Worm (Caenorhabditis elegans): ENCODE measurements around the gene aat-7.
A peak's percentile ranks its signal among the peaks of the same experiment; 100 is the strongest.

Gene aat-7

DNA sequence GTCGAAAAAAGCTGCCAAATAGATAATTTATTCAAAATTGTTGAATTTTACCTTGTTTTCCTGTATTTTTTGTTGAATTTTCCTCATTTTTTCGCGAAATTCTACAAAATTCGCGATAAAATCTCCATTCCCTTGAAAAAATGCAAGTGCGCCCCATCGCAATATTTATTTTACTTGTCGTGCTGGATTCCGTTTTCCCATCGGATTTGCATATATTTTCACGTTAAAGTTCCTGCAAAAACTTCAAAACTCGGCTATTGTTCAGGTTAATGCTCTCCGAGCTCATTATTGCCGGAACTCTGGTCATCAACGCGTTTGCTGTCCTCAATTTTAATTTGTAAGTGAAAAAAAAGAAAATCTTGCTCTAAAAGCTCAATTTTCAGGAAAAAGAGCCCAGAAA lies 16.4 kb downstream of the aat-7 start, which contains the start of the genes Y51H7C.41 and cogc-4:
Y51H7C.41 (plus strand) TSS at position 266 of the 400 bp plus-strand sequence.
cogc-4 (plus strand) TSS at position 386 of the 400 bp plus-strand sequence.
- TF ChIP-seq nhr-85 (tag) (no peak), unc-130 (tag; optimal IDR thresholded peaks at IDR 0.05) (no peak), efl-1 (optimal IDR thresholded peaks at IDR 0.05) (no peak), efl-1 (GFP tag; optimal IDR thresholded peaks at IDR 0.05 in 1 of 2) (peak in 1 of 2 experiments; percentile 90), dpl-1 (GFP tag; optimal IDR thresholded peaks at IDR 0.05) (peak in 1 of 3 experiments; percentile 19)

DNA sequence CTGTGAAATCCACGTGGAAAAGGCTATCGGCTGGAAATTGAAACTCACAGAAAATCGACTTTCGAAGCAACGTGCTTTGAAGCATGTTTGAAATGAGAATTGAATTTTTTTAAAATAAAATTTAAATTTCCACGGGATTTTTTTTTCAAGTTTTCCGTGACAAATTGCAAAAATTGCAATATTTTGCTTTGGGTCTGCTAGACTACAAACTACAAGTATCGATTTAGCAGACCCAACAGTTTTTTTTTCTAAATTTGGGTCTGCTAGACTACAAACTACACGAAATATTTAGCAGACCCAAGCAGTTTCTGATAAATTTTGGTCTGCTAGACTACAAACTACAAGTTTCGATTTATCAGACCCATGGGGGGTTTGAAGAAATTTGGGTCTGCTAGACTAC lies 24.7 kb downstream of the aat-7 start, which contains the start of gene Y51H7C.9:
Y51H7C.9 (minus strand) TSS at position 101 of the 400 bp plus-strand sequence.
- no peak for TF ChIP-seq ceh-63 (GFP tag; optimal IDR thresholded peaks at IDR 0.05)
- no peak for TF ChIP-seq ama-1 (optimal IDR thresholded peaks at IDR 0.05)
- TF ChIP-seq ces-1 (GFP tag; optimal IDR thresholded peaks at IDR 0.05), result no peak
- TF ChIP-seq jun-1 (tag; optimal IDR thresholded peaks at IDR 0.05), result no peak
- no peak for TF ChIP-seq F16B12.6 (tag; optimal IDR thresholded peaks at IDR 0.05)
- no peak for TF ChIP-seq nhr-84 (tag; optimal IDR thresholded peaks at IDR 0.05)
- TF ChIP-seq alr-1 (tag; optimal IDR thresholded peaks at IDR 0.05; ENCODE audit: borderline replicate concordance), result no peak
- no peak for TF ChIP-seq tlp-1 (tag; optimal IDR thresholded peaks at IDR 0.05)
- no peak for TF ChIP-seq sptf-1 (tag; optimal IDR thresholded peaks at IDR 0.05)
- TF ChIP-seq mdl-1 (tag; optimal IDR thresholded peaks at IDR 0.05), result no peak
- TF ChIP-seq snu-23 (GFP tag; optimal IDR thresholded peaks at IDR 0.05), result no peak
- no peak for TF ChIP-seq swsn-7 (tag; optimal IDR thresholded peaks at IDR 0.05)
- no peak for TF ChIP-seq nhr-12 (tag; optimal IDR thresholded peaks at IDR 0.05)
- no peak for TF ChIP-seq lin-13 (GFP tag; optimal IDR thresholded peaks at IDR 0.05)

DNA sequence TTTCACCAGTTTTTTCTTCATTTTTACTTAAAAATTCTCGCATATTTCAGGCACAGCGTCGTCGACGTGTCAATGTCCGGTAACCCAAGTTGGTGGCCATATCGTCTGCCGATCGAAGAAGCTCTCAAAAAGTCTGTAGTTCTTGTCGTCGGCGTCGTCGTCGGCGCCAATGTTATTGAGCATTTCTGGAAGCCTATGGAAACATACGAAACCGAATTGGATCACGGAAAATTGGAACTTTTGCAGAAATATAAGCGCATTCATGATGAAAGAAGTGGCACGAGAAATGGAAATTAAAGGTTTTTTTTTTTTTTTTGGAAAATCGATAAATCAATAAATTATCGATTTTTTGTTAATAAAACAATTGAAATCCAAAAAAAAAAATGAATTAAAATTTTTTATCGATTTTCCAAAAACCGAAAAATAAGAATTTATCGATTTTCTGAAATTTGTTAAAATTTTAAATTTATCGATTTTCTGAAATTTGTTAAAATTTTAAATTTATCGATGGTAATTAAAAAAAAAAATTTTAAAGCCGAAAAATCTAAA lies 25.8 kb downstream of the aat-7 start, which contains the start of gene alkb-1:
alkb-1 (plus strand) TSS at position 51 of the 549 bp plus-strand sequence.
- TF ChIP-seq lir-3 (tag; optimal IDR thresholded peaks at IDR 0.05; ENCODE audit: poor library complexity), result no peak
- no peak for TF ChIP-seq dpl-1 (GFP tag; optimal IDR thresholded peaks at IDR 0.05)
- no peak for TF ChIP-seq fkh-4 (tag; optimal IDR thresholded peaks at IDR 0.05; ENCODE audit: borderline replicate concordance)
- TF ChIP-seq nhr-90 (tag; optimal IDR thresholded peaks at IDR 0.05; ENCODE audit: poor library complexity), result no peak
- no peak for TF ChIP-seq grh-1 (GFP tag; IDR thresholded peaks at IDR 0.05)
- no peak for TF ChIP-seq ceh-90 (tag; optimal IDR thresholded peaks at IDR 0.05)

DNA sequence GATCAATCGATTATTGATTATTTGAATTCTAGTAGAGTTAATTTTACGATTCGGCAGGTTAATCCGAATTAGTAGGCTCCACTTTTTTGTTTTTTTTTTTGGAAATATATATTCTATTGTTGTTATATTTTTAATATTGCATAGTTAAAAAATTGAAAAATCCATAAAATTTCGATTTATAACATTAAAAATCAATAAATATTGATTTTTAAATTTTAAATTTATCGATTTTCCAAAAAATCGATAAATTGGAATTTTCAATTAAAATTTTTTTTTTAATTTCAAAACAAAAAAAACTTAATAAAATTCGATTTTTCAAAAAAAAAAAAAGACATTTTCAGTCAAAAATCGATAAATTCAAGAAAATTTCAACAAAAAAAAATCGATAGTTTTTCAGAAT lies 33.3 kb downstream of the aat-7 start:
- TF ChIP-seq ceh-82 (tag; optimal IDR thresholded peaks at IDR 0.05), result no peak
- TF ChIP-seq hlh-17 (GFP tag; optimal IDR thresholded peaks at IDR 0.05; ENCODE audit: borderline replicate concordance), result no peak
- TF ChIP-seq efl-1 (optimal IDR thresholded peaks at IDR 0.05), result no peak
- TF ChIP-seq efl-1 (GFP tag; optimal IDR thresholded peaks at IDR 0.05 in 1 of 2), result peak in 1 of 2 experiments; percentile 86

DNA sequence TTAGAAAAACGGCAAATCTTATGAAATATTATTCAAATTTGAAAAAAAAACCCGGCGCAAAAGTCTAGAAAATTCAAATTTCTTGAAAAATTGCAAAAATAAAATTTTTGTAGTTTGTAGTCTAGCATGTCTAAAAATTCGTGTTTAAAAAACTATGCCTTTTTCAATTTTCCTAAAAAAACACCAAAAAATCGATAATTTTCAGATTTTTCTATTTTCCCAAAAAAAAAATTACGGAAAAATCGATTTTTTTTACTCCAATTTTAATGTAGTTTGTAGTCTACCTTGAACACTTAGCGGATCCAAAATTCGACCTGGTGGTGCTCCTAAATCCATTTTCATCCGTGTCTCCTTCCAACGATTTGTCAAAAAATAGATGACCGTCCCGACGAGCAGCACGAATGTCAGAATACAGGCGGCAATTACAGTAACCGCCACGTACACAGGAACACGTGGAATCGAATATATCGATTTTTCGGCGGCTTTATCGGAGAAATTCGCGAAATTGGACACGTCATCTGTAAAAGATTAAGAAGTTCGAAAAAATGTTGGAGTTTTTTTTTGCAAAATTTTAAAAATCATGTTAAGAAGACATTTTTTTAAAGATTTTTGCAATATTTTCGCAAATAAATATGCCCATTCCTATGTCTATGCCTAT lies 34.3 kb downstream of the aat-7 start:
- TF ChIP-seq ceh-63 (GFP tag; optimal IDR thresholded peaks at IDR 0.05), result no peak
- no peak for TF ChIP-seq nhr-12 (tag; optimal IDR thresholded peaks at IDR 0.05)
- TF ChIP-seq ceh-82 (tag; optimal IDR thresholded peaks at IDR 0.05), result no peak
- no peak for TF ChIP-seq vab-15 (tag; optimal IDR thresholded peaks at IDR 0.05)

DNA sequence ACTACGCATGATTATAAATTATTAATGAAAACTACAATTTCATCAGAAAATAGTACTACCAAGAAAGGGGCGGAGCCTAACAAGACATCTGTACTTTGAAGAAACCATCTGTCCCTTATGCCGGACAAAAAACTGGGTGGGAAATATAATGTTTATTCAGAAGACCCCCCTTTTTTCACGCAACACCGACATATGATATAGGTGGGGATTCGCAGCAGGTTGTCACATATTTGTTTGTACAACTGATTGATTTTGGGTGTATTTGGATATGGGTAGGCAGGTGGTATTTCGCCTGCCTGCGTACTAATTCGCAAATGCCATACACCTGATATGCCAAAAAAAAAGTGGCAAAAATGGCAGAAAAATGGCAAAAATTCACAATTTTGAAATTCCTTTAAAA lies 37.0 kb downstream of the aat-7 start, which contains the start of gene Y51H7C.10:
Y51H7C.10 (minus strand) TSS at position 101 of the 400 bp plus-strand sequence.
- TF ChIP-seq fkh-8 (tag; optimal IDR thresholded peaks at IDR 0.05), result no peak
- TF ChIP-seq efl-1 (optimal IDR thresholded peaks at IDR 0.05), result no peak
- peak in 1 of 2 experiments; percentile 33 for TF ChIP-seq efl-1 (GFP tag; optimal IDR thresholded peaks at IDR 0.05 in 1 of 2)

DNA sequence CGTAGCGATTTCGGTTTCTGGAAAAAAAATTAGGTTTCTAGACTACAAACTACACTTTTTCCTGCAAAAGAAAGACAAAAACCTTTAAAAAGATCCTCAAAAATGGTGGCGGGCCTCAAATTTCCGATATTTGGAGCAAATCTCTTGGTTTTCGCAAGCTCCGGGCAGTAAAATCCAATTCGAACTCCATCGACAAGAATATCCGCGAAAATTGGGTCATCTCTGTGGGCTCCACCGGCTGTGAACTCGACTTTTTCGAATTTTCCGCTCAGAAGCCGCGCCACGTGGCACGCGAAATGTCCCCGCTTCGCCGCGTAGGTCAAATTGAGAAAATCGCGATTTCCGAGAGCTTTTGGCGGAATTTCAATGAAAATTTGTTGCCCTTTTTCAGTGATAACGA lies 50.0 kb downstream of the aat-7 start:
- TF ChIP-seq mep-1 (tag; optimal IDR thresholded peaks at IDR 0.05), result no peak
- TF ChIP-seq nhr-77 (tag; optimal IDR thresholded peaks at IDR 0.05), result no peak
- TF ChIP-seq nhr-84 (tag; optimal IDR thresholded peaks at IDR 0.05), result no peak
- TF ChIP-seq fkh-10 (GFP tag; optimal IDR thresholded peaks at IDR 0.05), result no peak
- TF ChIP-seq dsc-1 (tag; optimal IDR thresholded peaks at IDR 0.05), result no peak
- TF ChIP-seq fkh-4 (tag; optimal IDR thresholded peaks at IDR 0.05; ENCODE audit: borderline replicate concordance), result no peak
- no peak for TF ChIP-seq lsy-2 (tag; optimal IDR thresholded peaks at IDR 0.05)
- no peak for TF ChIP-seq ces-1 (GFP tag; optimal IDR thresholded peaks at IDR 0.05)
- no peak for TF ChIP-seq zag-1 (tag; optimal IDR thresholded peaks at IDR 0.05)
- TF ChIP-seq C16A3.4 (tag; optimal IDR thresholded peaks at IDR 0.05), result no peak
- no peak for TF ChIP-seq ceh-82 (tag; optimal IDR thresholded peaks at IDR 0.05)
- no peak for TF ChIP-seq nhr-76 (tag; optimal IDR thresholded peaks at IDR 0.05)
- no peak for TF ChIP-seq xbp-1 (tag; optimal IDR thresholded peaks at IDR 0.05)
- no peak for TF ChIP-seq pax-3 (tag; optimal IDR thresholded peaks at IDR 0.05)
- TF ChIP-seq mef-2 (tag; optimal IDR thresholded peaks at IDR 0.05), result no peak

Measured in whole organism, L1 larva.